Worm (Caenorhabditis elegans): ENCODE measurements around the gene htas-1.

The htas-1 gene

DNA sequence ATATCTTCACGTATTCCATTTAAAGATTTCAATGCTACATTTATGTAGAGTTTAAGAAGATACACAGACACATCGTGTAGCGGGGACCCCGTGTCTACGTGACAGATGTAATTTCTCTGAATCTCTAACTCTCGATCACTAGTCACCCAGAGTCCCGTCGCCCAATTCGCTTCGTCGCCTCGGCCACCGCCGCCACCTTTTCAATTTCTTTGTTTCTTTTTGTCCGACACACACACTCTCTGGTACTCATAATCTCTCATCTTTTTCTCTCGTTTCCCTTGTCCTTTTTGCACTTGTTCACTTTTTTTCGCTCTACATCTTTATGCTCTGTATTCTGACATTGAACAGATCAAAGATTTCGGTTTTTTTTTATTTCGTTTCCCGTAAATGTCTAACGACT lies 35.1 kb upstream of the htas-1 start:
- peak; percentile 62 for TF ChIP-seq nhr-21 (tag; optimal IDR thresholded peaks at IDR 0.05)
- no peak for TF ChIP-seq skn-1 (tag; optimal IDR thresholded peaks at IDR 0.05)
- TF ChIP-seq mbf-1 (tag; optimal IDR thresholded peaks at IDR 0.05), result no peak
- TF ChIP-seq unc-62 (GFP tag; optimal IDR thresholded peaks at IDR 0.05), result no peak
- TF ChIP-seq ztf-4 (tag; optimal IDR thresholded peaks at IDR 0.05), result peak; percentile 23
- TF ChIP-seq nhr-6 (tag; optimal IDR thresholded peaks at IDR 0.05), result peak; percentile 9
- TF ChIP-seq peb-1 (tag; optimal IDR thresholded peaks at IDR 0.05), result no peak
- peak; percentile 89 for TF ChIP-seq F13H6.1 (tag; optimal IDR thresholded peaks at IDR 0.05)
- TF ChIP-seq gmeb-1 (tag; optimal IDR thresholded peaks at IDR 0.05), result peak; percentile 23
- TF ChIP-seq sma-3 (GFP tag; optimal IDR thresholded peaks at IDR 0.05), result peak; percentile 67
- TF ChIP-seq Y55F3AM.14 (GFP tag; optimal IDR thresholded peaks at IDR 0.05), result peak; percentile 68
- no peak for TF ChIP-seq ceh-82 (tag; optimal IDR thresholded peaks at IDR 0.05)
- TF ChIP-seq ztf-1 (GFP tag; conservative IDR thresholded peaks at IDR 0.05), result no peak
- no peak for TF ChIP-seq nhr-11 (tag; optimal IDR thresholded peaks at IDR 0.05)
- TF ChIP-seq ceh-16 (tag; optimal IDR thresholded peaks at IDR 0.05), result peak; percentile 45
- no peak for TF ChIP-seq lin-39 (tag; optimal IDR thresholded peaks at IDR 0.05)
- TF ChIP-seq nhr-237 (tag; optimal IDR thresholded peaks at IDR 0.05), result no peak
- TF ChIP-seq snpc-4 (tag; optimal IDR thresholded peaks at IDR 0.05), result no peak
- TF ChIP-seq elt-1 (tag; optimal IDR thresholded peaks at IDR 0.05), result no peak
- TF ChIP-seq aly-2 (tag; optimal IDR thresholded peaks at IDR 0.05), result no peak
- peak; percentile 82 for TF ChIP-seq crh-2 (tag; optimal IDR thresholded peaks at IDR 0.05)
- no peak for TF ChIP-seq nhr-77 (tag; optimal IDR thresholded peaks at IDR 0.05)
- TF ChIP-seq R02D3.7 (tag; optimal IDR thresholded peaks at IDR 0.05), result no peak
- peak; percentile 66 for TF ChIP-seq nhr-25 (tag; optimal IDR thresholded peaks at IDR 0.05)
- TF ChIP-seq mdl-1 (tag; optimal IDR thresholded peaks at IDR 0.05), result peak in 1 of 2 experiments; percentile 63
- peak; percentile 67 for TF ChIP-seq unc-55 (GFP tag; optimal IDR thresholded peaks at IDR 0.05)
- TF ChIP-seq elt-3 (tag; optimal IDR thresholded peaks at IDR 0.05), result no peak
- peak; percentile 92 for TF ChIP-seq sma-9 (GFP tag; optimal IDR thresholded peaks at IDR 0.05)
- TF ChIP-seq sma-9 (tag; optimal IDR thresholded peaks at IDR 0.05), result no peak
- peak; percentile 55 for TF ChIP-seq lin-11 (tag; optimal IDR thresholded peaks at IDR 0.05)
- peak; percentile 49 for TF ChIP-seq blmp-1 (tag; optimal IDR thresholded peaks at IDR 0.05; ENCODE audit: insufficient read depth)
- no peak for TF ChIP-seq unc-39 (tag; optimal IDR thresholded peaks at IDR 0.05)
- peak; percentile 83 for TF ChIP-seq C34F6.9 (tag; optimal IDR thresholded peaks at IDR 0.05)
- TF ChIP-seq egl-27 (tag; optimal IDR thresholded peaks at IDR 0.05), result peak; percentile 44
- no peak for TF ChIP-seq nhr-10 (tag; optimal IDR thresholded peaks at IDR 0.05)
- no peak for TF ChIP-seq dmd-4 (tag; optimal IDR thresholded peaks at IDR 0.05)
- TF ChIP-seq ZK546.5 (tag; optimal IDR thresholded peaks at IDR 0.05), result no peak
- TF ChIP-seq ztf-11 (tag; optimal IDR thresholded peaks at IDR 0.05), result no peak
- peak; percentile 82 for TF ChIP-seq nhr-129 (tag; optimal IDR thresholded peaks at IDR 0.05)
- peak; percentile 92 for TF ChIP-seq fos-1 (tag; optimal IDR thresholded peaks at IDR 0.05)
- no peak for TF ChIP-seq nhr-12 (tag; optimal IDR thresholded peaks at IDR 0.05)
- TF ChIP-seq sem-4 (tag; optimal IDR thresholded peaks at IDR 0.05), result peak; percentile 87
- TF ChIP-seq alr-1 (tag; optimal IDR thresholded peaks at IDR 0.05), result no peak
- TF ChIP-seq lsy-2 (tag; optimal IDR thresholded peaks at IDR 0.05), result peak; percentile 8 to 65
- TF ChIP-seq lin-13 (GFP tag; optimal IDR thresholded peaks at IDR 0.05), result peak; percentile 75
- TF ChIP-seq mab-5 (tag; optimal IDR thresholded peaks at IDR 0.05), result peak; percentile 5
- TF ChIP-seq ama-1 (optimal IDR thresholded peaks at IDR 0.05), result peak; percentile 41
- no peak for TF ChIP-seq nhr-23 (tag; optimal IDR thresholded peaks at IDR 0.05)
- peak; percentile 48 for TF ChIP-seq zag-1 (tag; optimal IDR thresholded peaks at IDR 0.05)
